Worm (Caenorhabditis elegans): ENCODE measurements around the gene phb-2.

- TF ChIP-seq fkh-10 (GFP tag; optimal IDR thresholded peaks at IDR 0.05): no peak
- TF ChIP-seq ztf-11 (tag; optimal IDR thresholded peaks at IDR 0.05): no peak
- no peak for TF ChIP-seq nhr-12 (tag; optimal IDR thresholded peaks at IDR 0.05)
- no peak for TF ChIP-seq tbx-2 (tag; optimal IDR thresholded peaks at IDR 0.05)
- no peak for TF ChIP-seq lin-15B (tag; optimal IDR thresholded peaks at IDR 0.05)
- TF ChIP-seq unc-62 (GFP tag; optimal IDR thresholded peaks at IDR 0.05): no peak
- TF ChIP-seq snpc-4 (tag; optimal IDR thresholded peaks at IDR 0.05): no peak
- no peak for TF ChIP-seq zag-1 (tag; optimal IDR thresholded peaks at IDR 0.05)
- no peak for TF ChIP-seq nhr-11 (tag; optimal IDR thresholded peaks at IDR 0.05)
- no peak for TF ChIP-seq elt-3 (tag; optimal IDR thresholded peaks at IDR 0.05)
- no peak for TF ChIP-seq nhr-76 (tag; optimal IDR thresholded peaks at IDR 0.05)
- no peak for TF ChIP-seq skn-1 (tag; optimal IDR thresholded peaks at IDR 0.05)
- TF ChIP-seq eor-1 (tag; optimal IDR thresholded peaks at IDR 0.05): no peak
- no peak for TF ChIP-seq jun-1 (tag; optimal IDR thresholded peaks at IDR 0.05)
Observed at ce11 chrII:6259867-6260266, 8.7 kb downstream of the phb-2 start, which contains the start of gene F13H8.11.

Measured in whole organism, L3 larva.